Fruit fly (Drosophila melanogaster) whole organism, embryonic: Measurements from ENCODE around the gene CG31717.

Experiments used
- Awh ChIP-seq: fragments of 200-800 bp; sonication (Bioruptor generic); IDR thresholded peaks from 2 replicates; pipeline ENCODE4, ENCODE4 v1.3.6; 2022; ENCODE audit warnings: missing biosample characterization, missing genetic modification characterization
- CG10543 ChIP-seq: fragments of 200-800 bp; sonication (Bioruptor generic); optimal IDR thresholded peaks from 3 replicates; lab custom pipeline; 2017; ENCODE audit warnings: missing biosample characterization, mild to moderate bottlenecking, missing genetic modification characterization, moderate library complexity
- CG13775 ChIP-seq: fragments of 200-800 bp; sonication (Bioruptor generic); optimal IDR thresholded peaks from 3 replicates; lab custom pipeline; 2017; ENCODE audit warnings: missing biosample characterization, mild to moderate bottlenecking, missing genetic modification characterization
- CG13894 ChIP-seq: fragments of 200-800 bp; sonication (Bioruptor generic); optimal IDR thresholded peaks from 3 replicates; lab custom pipeline; 2018; ENCODE audit warnings: missing biosample characterization, mild to moderate bottlenecking, missing genetic modification characterization, moderate library complexity
- CG14441 ChIP-seq: fragments of 200-800 bp; sonication (Bioruptor generic); IDR thresholded peaks from 2 replicates; pipeline ENCODE4 v1.3.6; 2022; ENCODE audit warnings: missing biosample characterization, missing genetic modification characterization
- CG15073 ChIP-seq: fragments of 200-800 bp; sonication (Bioruptor generic); optimal IDR thresholded peaks from 2 replicates; lab custom pipeline; 2016; ENCODE audit warnings: missing biosample characterization, missing genetic modification characterization
- CG1529 ChIP-seq: fragments of 200-800 bp; sonication (Bioruptor generic); optimal IDR thresholded peaks from 3 replicates; lab custom pipeline; 2018; ENCODE audit warnings: missing biosample characterization, missing genetic modification characterization
- CG1603 ChIP-seq: fragments of 200-800 bp; sonication (Bioruptor generic); optimal IDR thresholded peaks from 2 replicates; lab custom pipeline; 2019; ENCODE audit warnings: missing biosample characterization, mild to moderate bottlenecking, missing genetic modification characterization, moderate library complexity
- CG17829 ChIP-seq: fragments of 200-800 bp; optimal IDR thresholded peaks from 2 replicates; lab custom pipeline; 2019; ENCODE audit warnings: missing biosample characterization, mild to moderate bottlenecking, missing genetic modification characterization, moderate library complexity
- CG2129 ChIP-seq: fragments of 200-800 bp; sonication (Bioruptor generic); IDR thresholded peaks from 2 replicates; pipeline ENCODE4 v1.3.6; 2022; ENCODE audit warnings: missing biosample characterization, missing genetic modification characterization; ENCODE audit not compliant: partially characterized antibody
- CG2199 ChIP-seq: fragments of 200-800 bp; sonication (Bioruptor generic); IDR thresholded peaks from 3 replicates; pipeline ENCODE4 v1.3.6; 2022; ENCODE audit warnings: missing biosample characterization, missing genetic modification characterization
- CG30431 ChIP-seq: fragments of 200-800 bp; sonication (Bioruptor generic); optimal IDR thresholded peaks from 2 replicates; lab custom pipeline; 2017; ENCODE audit warnings: missing biosample characterization, missing genetic modification characterization
- CG4282 ChIP-seq: fragments of 200-800 bp; sonication (Bioruptor generic); optimal IDR thresholded peaks from 2 replicates; lab custom pipeline; 2016; ENCODE audit warnings: missing biosample characterization, missing genetic modification characterization
- CG43689 ChIP-seq: fragments of 200-800 bp; sonication (Bioruptor generic); IDR thresholded peaks from 2 replicates; pipeline ENCODE4 v1.3.6; 2022; ENCODE audit warnings: missing biosample characterization, missing genetic modification characterization
- CG4404 ChIP-seq: fragments of 200-800 bp; sonication (Bioruptor generic); IDR thresholded peaks from 2 replicates; pipeline ENCODE4 v1.3.6; 2022; ENCODE audit warnings: missing biosample characterization, missing genetic modification characterization
- CG6689 ChIP-seq: fragments of 200-800 bp; sonication (Bioruptor generic); IDR thresholded peaks from 2 replicates; pipeline ENCODE4 v1.3.6; 2022; ENCODE audit warnings: missing biosample characterization, missing genetic modification characterization
- CG9876 ChIP-seq: fragments of 200-800 bp; sonication (Bioruptor generic); optimal IDR thresholded peaks from 2 replicates; lab custom pipeline; 2016; ENCODE audit warnings: missing biosample characterization, missing genetic modification characterization
- Dad ChIP-seq: fragments of 200-800 bp; sonication (Bioruptor generic); optimal IDR thresholded peaks from 3 replicates; lab custom pipeline; 2016; ENCODE audit warnings: missing biosample characterization, missing genetic modification characterization
- E2f1 ChIP-seq: fragments of 200-800 bp; sonication (Bioruptor generic); IDR thresholded peaks from 2 replicates; pipeline ENCODE4 v1.3.6; 2022; ENCODE audit warnings: missing biosample characterization, missing genetic modification characterization
- ERR ChIP-seq: fragments of 200-800 bp; sonication (Bioruptor generic); optimal IDR thresholded peaks from 2 replicates; lab custom pipeline; 2016; ENCODE audit warnings: missing biosample characterization, missing genetic modification characterization
- H15 ChIP-seq: fragments of 200-800 bp; sonication (Bioruptor generic); IDR thresholded peaks from 3 replicates; pipeline ENCODE4 v1.3.6; 2022; ENCODE audit warnings: missing biosample characterization, missing genetic modification characterization
- Kr ChIP-seq: fragments of 200-800 bp; sonication (Bioruptor generic); optimal IDR thresholded peaks from 2 replicates; lab custom pipeline; 2017; ENCODE audit warnings: missing biosample characterization, mild to moderate bottlenecking, missing genetic modification characterization
- Med ChIP-seq: fragments of 200-800 bp; sonication (Bioruptor generic); peaks from one replicate; lab custom pipeline; 2016; ENCODE audit warnings: missing biosample characterization, missing genetic modification characterization, mild to moderate bottlenecking, inconsistent platforms, moderate library complexity
- Mes4 ChIP-seq: fragments of 200-800 bp; sonication (Bioruptor generic); optimal IDR thresholded peaks from 2 replicates; lab custom pipeline; 2016; ENCODE audit warnings: missing biosample characterization, missing genetic modification characterization
- Nf-YB ChIP-seq: fragments of 200-800 bp; sonication (Bioruptor generic); optimal IDR thresholded peaks from 3 replicates; lab custom pipeline; 2019; ENCODE audit warnings: missing biosample characterization, mild to moderate bottlenecking, missing genetic modification characterization, moderate library complexity
- Pdp1 ChIP-seq, 2 experiments: fragments of 200-800 bp; sonication (Bioruptor generic); optimal IDR thresholded peaks; 3 replicates each; lab custom pipeline; 2016; ENCODE audit warnings: missing biosample characterization in 2 of 2, missing genetic modification characterization in 2 of 2, mild to moderate bottlenecking in 1 of 2, moderate library complexity in 1 of 2
- Poxn ChIP-seq: fragments of 200-800 bp; sonication (Bioruptor generic); IDR thresholded peaks from 2 replicates; pipeline ENCODE4 v1.3.6; 2022; ENCODE audit warnings: missing biosample characterization, missing genetic modification characterization
- TFAM ChIP-seq: fragments of 200-800 bp; sonication (Bioruptor generic); optimal IDR thresholded peaks from 2 replicates; lab custom pipeline; 2017; ENCODE audit warnings: missing biosample characterization, missing genetic modification characterization, inconsistent platforms
- Trl ChIP-seq, 3 experiments: fragments of >200 bp in 2 of 3; fragments of 200-800 bp in 1 of 3; sonication (Bioruptor generic) in 1 of 3; optimal IDR thresholded peaks; 2 replicates in 1 of 3; 3 replicates in 2 of 3; lab custom pipeline; 2016 to 2017; ENCODE audit warnings: missing biosample characterization in 1 of 3, missing genetic modification characterization in 1 of 3
- Xbp1 ChIP-seq: fragments of 200-800 bp; sonication (Bioruptor generic); optimal IDR thresholded peaks from 3 replicates; lab custom pipeline; 2016; ENCODE audit warnings: missing biosample characterization, mild to moderate bottlenecking, missing genetic modification characterization
- Xrp1 ChIP-seq: fragments of 200-800 bp; sonication (Bioruptor generic); IDR thresholded peaks from 2 replicates; pipeline ENCODE4 v1.3.6; 2022; ENCODE audit warnings: missing biosample characterization, missing genetic modification characterization
- YL-1 ChIP-seq: fragments of 200-800 bp; sonication (Bioruptor generic); optimal IDR thresholded peaks from 3 replicates; lab custom pipeline; 2017; ENCODE audit warnings: missing biosample characterization, mild to moderate bottlenecking, missing genetic modification characterization
- al ChIP-seq: fragments of 200-800 bp; sonication (Bioruptor generic); IDR thresholded peaks from 2 replicates; pipeline ENCODE4 v1.3.6; 2022; ENCODE audit warnings: missing biosample characterization, missing genetic modification characterization
- az2 ChIP-seq: fragments of 200-800 bp; sonication (Bioruptor generic); optimal IDR thresholded peaks from 3 replicates; lab custom pipeline; 2016; ENCODE audit warnings: missing biosample characterization, missing genetic modification characterization
- chn ChIP-seq: fragments of 200-800 bp; sonication (Bioruptor generic); optimal IDR thresholded peaks from 2 replicates; lab custom pipeline; 2016; ENCODE audit warnings: missing biosample characterization, missing genetic modification characterization
- ci ChIP-seq: fragments of 200-800 bp; sonication (Bioruptor generic); IDR thresholded peaks from 3 replicates; pipeline ENCODE4 v1.3.6; 2022; ENCODE audit warnings: missing biosample characterization, missing genetic modification characterization
- dati ChIP-seq: fragments of 200-800 bp; sonication (Bioruptor generic); IDR thresholded peaks from 2 replicates; pipeline ENCODE4 v1.3.6; 2022; ENCODE audit warnings: missing biosample characterization, missing genetic modification characterization
- dimm ChIP-seq: fragments of 200-800 bp; sonication (Bioruptor generic); IDR thresholded peaks from 2 replicates; pipeline ENCODE4 v1.3.6; 2022; ENCODE audit warnings: missing biosample characterization, missing genetic modification characterization
- esg ChIP-seq: fragments of 200-800 bp; sonication (Bioruptor generic); conservative IDR thresholded peaks from 2 replicates; pipeline ENCODE4 v1.3.6; 2022; ENCODE audit warnings: missing biosample characterization, missing genetic modification characterization
- ewg ChIP-seq: fragments of 200-800 bp; sonication (Bioruptor generic); optimal IDR thresholded peaks from 3 replicates; lab custom pipeline; 2017; ENCODE audit warnings: mild to moderate bottlenecking, missing biosample characterization, missing genetic modification reagents, missing genetic modification characterization
- grau ChIP-seq: fragments of 200-800 bp; optimal IDR thresholded peaks from 3 replicates; lab custom pipeline; 2019; ENCODE audit warnings: missing biosample characterization, mild to moderate bottlenecking, missing genetic modification characterization, moderate library complexity
- inv ChIP-seq: fragments of 200-800 bp; sonication (Bioruptor generic); IDR thresholded peaks from 2 replicates; pipeline ENCODE4 v1.3.6; 2022; ENCODE audit warnings: missing biosample characterization, missing genetic modification characterization; ENCODE audit not compliant: partially characterized antibody
- lov ChIP-seq, 2 experiments: fragments of 200-800 bp in 1 of 2; fragments of >200 bp in 1 of 2; sonication (Bioruptor generic) in 1 of 2; IDR thresholded peaks in 1 of 2; optimal IDR thresholded peaks in 1 of 2; 2 replicates in 1 of 2; 3 replicates in 1 of 2; pipeline versions ENCODE4 v1.3.6 to Lab custom; 2017 to 2022; ENCODE audit warnings: missing biosample characterization in 1 of 2, missing genetic modification characterization in 1 of 2
- phol ChIP-seq: fragments of 200-800 bp; sonication (Bioruptor generic); optimal IDR thresholded peaks from 3 replicates; lab custom pipeline; 2018; ENCODE audit warnings: missing biosample characterization, mild to moderate bottlenecking, missing genetic modification characterization, moderate library complexity
- pros ChIP-seq: fragments of 200-800 bp; sonication (Bioruptor generic); optimal IDR thresholded peaks from 3 replicates; lab custom pipeline; 2019; ENCODE audit warnings: missing biosample characterization, mild to moderate bottlenecking, missing genetic modification characterization, moderate library complexity
- salm ChIP-seq: fragments of 200-800 bp; sonication (Bioruptor generic); optimal IDR thresholded peaks from 2 replicates; lab custom pipeline; 2018; ENCODE audit warnings: missing biosample characterization, mild to moderate bottlenecking, missing genetic modification characterization
- sd ChIP-seq: fragments of 200-800 bp; sonication (Bioruptor generic); optimal IDR thresholded peaks from 3 replicates; lab custom pipeline; 2018; ENCODE audit warnings: missing biosample characterization, mild to moderate bottlenecking, missing genetic modification characterization, moderate library complexity
- sens-2 ChIP-seq: fragments of 200-800 bp; sonication (Bioruptor generic); IDR thresholded peaks from 2 replicates; pipeline ENCODE4 v1.3.6; 2022; ENCODE audit warnings: missing biosample characterization, missing genetic modification characterization
- sima ChIP-seq: fragments of 200-800 bp; sonication (Bioruptor generic); optimal IDR thresholded peaks from 2 replicates; lab custom pipeline; 2016; ENCODE audit warnings: missing biosample characterization, missing genetic modification characterization
- zfh1 ChIP-seq: fragments of 200-800 bp; sonication (Bioruptor generic); IDR thresholded peaks from 3 replicates; pipeline ENCODE4 v1.3.6; 2022; ENCODE audit warnings: missing biosample characterization, missing genetic modification characterization

Gene CG31717

dm6 chr2L:10276846-10277245 lies 26.3 kb downstream of the CG31717 start (continued):
- TF ChIP-seq grau (tag; lab: Kevin White, UChicago) (no peak), CG43689 (GFP tag; lab: Robert Waterston, UW) (no peak), sens-2 (GFP tag; lab: Robert Waterston, UW) (no peak), ERR (no peak), CG6689 (peak; percentile 19; the same call in 1 of the 2 replicates), zfh1 (peak; percentile 62), Dad (GFP tag; lab: Kevin White, UChicago) (peak; percentile 7), Med (peak; percentile 86), Pdp1 (GFP tag; optimal IDR thresholded peaks at IDR 0.05; lab: Kevin White, UChicago) (peak in 1 of 2 experiments; percentile 47), H15 (GFP tag; lab: Robert Waterston, UW) (no peak), CG13775 (GFP tag; lab: Kevin White, UChicago) (peak; percentile 31), CG2129 (GFP tag; lab: Robert Waterston, UW) (no peak), CG15073 (no peak), Trl (optimal IDR thresholded peaks at IDR 0.05; lab: Kevin White, UChicago) (no peak), Trl (GFP tag; optimal IDR thresholded peaks at IDR 0.05; lab: Kevin White, UChicago) (peak; percentile 20), CG13894 (no peak), CG1529 (GFP tag; lab: Kevin White, UChicago) (no peak), CG30431 (GFP tag; lab: Kevin White, UChicago) (no peak), dimm (GFP tag; lab: Robert Waterston, UW) (no peak), Mes4 (GFP tag; lab: Kevin White, UChicago) (peak; percentile 1), phol (tag; lab: Kevin White, UChicago) (peak; percentile 28), lov (optimal IDR thresholded peaks at IDR 0.05; lab: Kevin White, UChicago) (no peak), lov (GFP tag; IDR thresholded peaks at IDR 0.05; lab: Robert Waterston, UW) (0 out of 3 replicates have a peak, but pooled peaks have one; percentile 21), E2f1 (GFP tag; lab: Robert Waterston, UW) (peak; percentile 38; the same call in 1 of the 2 replicates), inv (no peak), az2 (peak; percentile 32), ewg (GFP tag; lab: Kevin White, UChicago) (no peak), CG4282 (no peak), TFAM (GFP tag; lab: Kevin White, UChicago) (no peak), YL-1 (GFP tag; lab: Kevin White, UChicago) (no peak), sd (no peak), dati (GFP tag; lab: Robert Waterston, UW) (0 out of 2 replicates have a peak, but pooled peaks have one; percentile 8), Awh (no peak; the same call in 1 of the 2 replicates), chn (GFP tag; lab: Kevin White, UChicago) (peak; percentile 42), CG2199 (GFP tag; lab: Robert Waterston, UW) (0 out of 3 replicates have a peak, but pooled peaks have one; percentile 34), CG9876 (GFP tag; lab: Kevin White, UChicago) (no peak), CG14441 (GFP tag; lab: Robert Waterston, UW) (peak; percentile 41; the same call in 1 of the 2 replicates), Kr (GFP tag; lab: Kevin White, UChicago) (no peak), ci (no peak; the same call in 2 of the 3 replicates), salm (tag; lab: Kevin White, UChicago) (no peak), esg (GFP tag; lab: Robert Waterston, UW) (no peak), CG10543 (GFP tag; lab: Kevin White, UChicago) (no peak), Xrp1 (GFP tag; lab: Robert Waterston, UW) (peak; percentile 14; the same call in 1 of the 2 replicates), CG17829 (tag; lab: Kevin White, UChicago) (no peak), Poxn (no peak), CG1603 (tag; lab: Kevin White, UChicago) (peak; percentile 65), al (GFP tag; lab: Robert Waterston, UW) (no peak), CG4404 (no peak), pros (no peak), Xbp1 (GFP tag; lab: Kevin White, UChicago) (peak; percentile 39), Nf-YB (GFP tag; lab: Kevin White, UChicago) (no peak), sima (GFP tag; lab: Kevin White, UChicago) (peak; percentile 12)
